Fruit fly (Drosophila melanogaster) whole organism, embryonic: Measurements from ENCODE around the gene dlt.

Experiments used
- CG10147 ChIP-seq: fragments of 200-800 bp; sonication (Bioruptor generic); optimal IDR thresholded peaks from 2 replicates; lab custom pipeline; 2019; ENCODE audit warnings: missing biosample characterization, mild to moderate bottlenecking, missing genetic modification characterization, moderate library complexity
- CG10565 ChIP-seq: fragments of 200-800 bp; sonication (Bioruptor generic); optimal IDR thresholded peaks from 3 replicates; lab custom pipeline; 2016; ENCODE audit warnings: missing biosample characterization, mild to moderate bottlenecking, missing genetic modification characterization
- CG11093 ChIP-seq: fragments of 200-800 bp; sonication (Bioruptor generic); IDR thresholded peaks from 3 replicates; pipeline ENCODE4 v1.3.6; 2022; ENCODE audit warnings: missing biosample characterization, missing genetic modification characterization
- CG13424 ChIP-seq: fragments of 200-800 bp; sonication (Bioruptor generic); optimal IDR thresholded peaks from 2 replicates; lab custom pipeline; 2019; ENCODE audit warnings: missing biosample characterization, mild to moderate bottlenecking, missing genetic modification characterization, moderate library complexity
- CG1529 ChIP-seq: fragments of 200-800 bp; sonication (Bioruptor generic); optimal IDR thresholded peaks from 3 replicates; lab custom pipeline; 2018; ENCODE audit warnings: missing biosample characterization, missing genetic modification characterization
- CG17568 ChIP-seq: fragments of 200-800 bp; sonication (Bioruptor generic); optimal IDR thresholded peaks from 2 replicates; lab custom pipeline; 2018; ENCODE audit warnings: missing biosample characterization, mild to moderate bottlenecking, missing genetic modification characterization, moderate library complexity
- CG17802 ChIP-seq: fragments of 200-800 bp; sonication (Bioruptor generic); optimal IDR thresholded peaks from 2 replicates; lab custom pipeline; 2018; ENCODE audit warnings: missing biosample characterization, mild to moderate bottlenecking, missing genetic modification characterization, moderate library complexity
- CG1832 ChIP-seq: fragments of 200-800 bp; sonication (Bioruptor generic); optimal IDR thresholded peaks from 2 replicates; lab custom pipeline; 2017; ENCODE audit warnings: missing biosample characterization, mild to moderate bottlenecking, missing genetic modification characterization, inconsistent platforms
- CG2116 ChIP-seq: fragments of 200-800 bp; sonication (Bioruptor generic); optimal IDR thresholded peaks from 3 replicates; lab custom pipeline; 2018; ENCODE audit warnings: missing biosample characterization, mild to moderate bottlenecking, missing genetic modification characterization
- CG3065 ChIP-seq: fragments of 200-800 bp; sonication (Bioruptor generic); optimal IDR thresholded peaks from 2 replicates; lab custom pipeline; 2016; ENCODE audit warnings: missing biosample characterization, missing genetic modification characterization
- CG34376 ChIP-seq: fragments of 200-800 bp; sonication (Bioruptor generic); optimal IDR thresholded peaks from 2 replicates; lab custom pipeline; 2018; ENCODE audit warnings: missing biosample characterization, mild to moderate bottlenecking, missing genetic modification characterization
- CG34422 ChIP-seq: fragments of 200-800 bp; sonication (Bioruptor generic); IDR thresholded peaks from 3 replicates; pipeline ENCODE4 v1.3.6; 2022; ENCODE audit warnings: missing biosample characterization, missing genetic modification characterization
- CG4360 ChIP-seq: fragments of 200-800 bp; sonication (Bioruptor generic); IDR thresholded peaks from 2 replicates; pipeline ENCODE4 v1.3.6; 2022; ENCODE audit warnings: missing biosample characterization, missing genetic modification characterization
- CG4404 ChIP-seq: fragments of 200-800 bp; sonication (Bioruptor generic); IDR thresholded peaks from 2 replicates; pipeline ENCODE4 v1.3.6; 2022; ENCODE audit warnings: missing biosample characterization, missing genetic modification characterization
- CG6175 ChIP-seq: fragments of 200-800 bp; sonication (Bioruptor generic); IDR thresholded peaks from 3 replicates; pipeline ENCODE4 v1.3.6; 2022; ENCODE audit warnings: missing biosample characterization, missing genetic modification characterization
- CG6791 ChIP-seq: fragments of 200-800 bp; sonication (Bioruptor generic); IDR thresholded peaks from 3 replicates; pipeline ENCODE4 v1.3.6; 2022; ENCODE audit warnings: missing biosample characterization, missing genetic modification characterization; ENCODE audit not compliant: partially characterized antibody
- CG7987 ChIP-seq: fragments of 200-800 bp; sonication (Bioruptor generic); optimal IDR thresholded peaks from 2 replicates; lab custom pipeline; 2018; ENCODE audit warnings: missing biosample characterization, mild to moderate bottlenecking, missing genetic modification characterization, moderate library complexity
- CG9609 ChIP-seq: fragments of 200-800 bp; sonication (Bioruptor generic); optimal IDR thresholded peaks from 3 replicates; lab custom pipeline; 2016; ENCODE audit warnings: missing biosample characterization, missing genetic modification characterization
- D19B ChIP-seq: fragments of 200-800 bp; sonication (Bioruptor generic); optimal IDR thresholded peaks from 2 replicates; lab custom pipeline; 2017; ENCODE audit warnings: missing biosample characterization, mild to moderate bottlenecking, missing genetic modification characterization
- Dbx ChIP-seq: fragments of 200-800 bp; sonication (Bioruptor generic); IDR thresholded peaks from 3 replicates; pipeline ENCODE4 v1.3.6; 2022; ENCODE audit warnings: missing biosample characterization, missing genetic modification characterization
- Deaf1 ChIP-seq: fragments of 200-800 bp; optimal IDR thresholded peaks from 3 replicates; lab custom pipeline; 2019; ENCODE audit warnings: missing biosample characterization, mild to moderate bottlenecking, missing genetic modification characterization, moderate library complexity
- GATAe ChIP-seq: fragments of 200-800 bp; sonication (Bioruptor generic); conservative IDR thresholded peaks from 2 replicates; pipeline ENCODE4 v1.3.6; 2022; ENCODE audit warnings: missing biosample characterization, missing genetic modification characterization
- Gug ChIP-seq: fragments of 200-800 bp; sonication (Bioruptor generic); IDR thresholded peaks from 4 replicates; pipeline ENCODE4 v1.3.6; 2022; ENCODE audit warnings: missing biosample characterization, missing genetic modification characterization
- H15 ChIP-seq: fragments of 200-800 bp; sonication (Bioruptor generic); IDR thresholded peaks from 3 replicates; pipeline ENCODE4 v1.3.6; 2022; ENCODE audit warnings: missing biosample characterization, missing genetic modification characterization
- Hmx ChIP-seq: fragments of 200-800 bp; sonication (Bioruptor generic); optimal IDR thresholded peaks from 2 replicates; lab custom pipeline; 2016; ENCODE audit warnings: missing biosample characterization, missing genetic modification characterization
- Hr3 ChIP-seq: fragments of 200-800 bp; sonication (Bioruptor generic); optimal IDR thresholded peaks from 3 replicates; lab custom pipeline; 2016; ENCODE audit warnings: missing biosample characterization, missing genetic modification characterization
- Opbp ChIP-seq: fragments of 200-800 bp; sonication (Bioruptor generic); IDR thresholded peaks from 3 replicates; pipeline ENCODE4 v1.3.6; 2022; ENCODE audit warnings: missing biosample characterization, missing genetic modification characterization; ENCODE audit not compliant: partially characterized antibody
- YL-1 ChIP-seq: fragments of 200-800 bp; sonication (Bioruptor generic); optimal IDR thresholded peaks from 3 replicates; lab custom pipeline; 2017; ENCODE audit warnings: missing biosample characterization, mild to moderate bottlenecking, missing genetic modification characterization
- ab ChIP-seq: fragments of 200-800 bp; sonication (Bioruptor generic); optimal IDR thresholded peaks from 2 replicates; lab custom pipeline; 2016; ENCODE audit warnings: missing biosample characterization, missing genetic modification characterization
- btn ChIP-seq: fragments of 200-800 bp; sonication (Bioruptor generic); optimal IDR thresholded peaks from 2 replicates; lab custom pipeline; 2016; ENCODE audit warnings: missing biosample characterization, missing genetic modification characterization
- cg ChIP-seq: fragments of 200-800 bp; sonication (Bioruptor generic); optimal IDR thresholded peaks from 3 replicates; lab custom pipeline; 2019; ENCODE audit warnings: missing biosample characterization, mild to moderate bottlenecking, missing genetic modification characterization, moderate library complexity
- crol ChIP-seq: fragments of 200-800 bp; sonication (Bioruptor generic); IDR thresholded peaks from 2 replicates; pipeline ENCODE4 v1.3.6; 2022; ENCODE audit warnings: missing biosample characterization, missing genetic modification characterization
- dmrt99B ChIP-seq: fragments of 200-800 bp; sonication (Bioruptor generic); optimal IDR thresholded peaks from 2 replicates; lab custom pipeline; 2018; ENCODE audit warnings: missing biosample characterization, mild to moderate bottlenecking, missing genetic modification characterization, moderate library complexity
- emc ChIP-seq: fragments of 200-800 bp; sonication (Bioruptor generic); optimal IDR thresholded peaks from 2 replicates; lab custom pipeline; 2016; ENCODE audit warnings: missing biosample characterization, missing genetic modification characterization
- eve ChIP-seq, 2 experiments: fragments of >200 bp; optimal IDR thresholded peaks; 2 replicates each; lab custom pipeline; 2017; ENCODE audit warnings: missing biosample characterization in 2 of 2, missing genetic modification characterization in 2 of 2
- exex ChIP-seq: fragments of 200-800 bp; sonication (Bioruptor generic); optimal IDR thresholded peaks from 4 replicates; lab custom pipeline; 2018; ENCODE audit warnings: missing biosample characterization, mild to moderate bottlenecking, missing genetic modification characterization, moderate library complexity
- gce ChIP-seq: fragments of 200-800 bp; sonication (Bioruptor generic); IDR thresholded peaks from 3 replicates; pipeline ENCODE4 v1.3.6; 2022; ENCODE audit warnings: missing biosample characterization, missing genetic modification characterization
- gfzf ChIP-seq: fragments of 200-800 bp; sonication (Bioruptor generic); optimal IDR thresholded peaks from 2 replicates; lab custom pipeline; 2016; ENCODE audit warnings: missing biosample characterization, mild to moderate bottlenecking, missing genetic modification characterization, moderate library complexity
- gsb-n ChIP-seq: fragments of 200-800 bp; sonication (Bioruptor generic); optimal IDR thresholded peaks from 3 replicates; lab custom pipeline; 2018; ENCODE audit warnings: missing biosample characterization, mild to moderate bottlenecking, missing genetic modification characterization
- mld ChIP-seq: fragments of 200-800 bp; sonication (Bioruptor generic); IDR thresholded peaks from 3 replicates; pipeline ENCODE4 v1.3.6; 2022; ENCODE audit warnings: missing biosample characterization, missing genetic modification characterization; ENCODE audit not compliant: partially characterized antibody
- nmo ChIP-seq: fragments of 200-800 bp; sonication (Bioruptor generic); optimal IDR thresholded peaks from 2 replicates; lab custom pipeline; 2018; ENCODE audit warnings: missing biosample characterization, mild to moderate bottlenecking, missing genetic modification characterization, moderate library complexity
- nom ChIP-seq: fragments of 200-800 bp; sonication (Bioruptor generic); optimal IDR thresholded peaks from 2 replicates; lab custom pipeline; 2017; ENCODE audit warnings: missing biosample characterization, missing genetic modification characterization, mild to moderate bottlenecking, moderate library complexity, missing genetic modification reagents
- pzg ChIP-seq: fragments of 200-800 bp; sonication (Bioruptor generic); optimal IDR thresholded peaks from 3 replicates; lab custom pipeline; 2018; ENCODE audit warnings: missing biosample characterization, mild to moderate bottlenecking, missing genetic modification characterization, moderate library complexity
- rib ChIP-seq: fragments of 200-800 bp; sonication (Bioruptor generic); IDR thresholded peaks from 2 replicates; pipeline ENCODE4 v1.3.6; 2022; ENCODE audit warnings: missing biosample characterization, missing genetic modification characterization
- row ChIP-seq: fragments of 200-800 bp; sonication (Bioruptor generic); IDR thresholded peaks from 3 replicates; pipeline ENCODE4 v1.3.6; 2022; ENCODE audit warnings: missing biosample characterization, missing genetic modification characterization
- slou ChIP-seq: fragments of 200-800 bp; sonication (Bioruptor generic); optimal IDR thresholded peaks from 3 replicates; lab custom pipeline; 2016; ENCODE audit warnings: missing biosample characterization, missing genetic modification characterization
- trh ChIP-seq: fragments of 200-800 bp; sonication (Bioruptor generic); optimal IDR thresholded peaks from 2 replicates; lab custom pipeline; 2016; ENCODE audit warnings: missing biosample characterization, missing genetic modification characterization
- twi ChIP-seq: fragments of 200-800 bp; optimal IDR thresholded peaks from 2 replicates; lab custom pipeline; 2019; ENCODE audit warnings: missing biosample characterization, mild to moderate bottlenecking, missing genetic modification characterization, moderate library complexity
- vnd ChIP-seq: fragments of 200-800 bp; sonication (Bioruptor generic); IDR thresholded peaks from 3 replicates; pipeline ENCODE4 v1.3.6; 2022; ENCODE audit warnings: missing biosample characterization, missing genetic modification characterization; ENCODE audit not compliant: partially characterized antibody
- wdn ChIP-seq: fragments of 200-800 bp; sonication (Bioruptor generic); IDR thresholded peaks from 2 replicates; pipeline ENCODE4 v1.3.6; 2022; ENCODE audit warnings: missing biosample characterization, missing genetic modification characterization
- z ChIP-seq: fragments of 200-800 bp; sonication (Bioruptor generic); IDR thresholded peaks from 3 replicates; pipeline ENCODE4 v1.3.6; 2022; ENCODE audit warnings: missing biosample characterization, missing genetic modification characterization
- zen ChIP-seq: fragments of 200-800 bp; sonication (Bioruptor generic); optimal IDR thresholded peaks from 3 replicates; lab custom pipeline; 2018; ENCODE audit warnings: missing biosample characterization, mild to moderate bottlenecking, missing genetic modification characterization, moderate library complexity

dlt gene

DNA sequence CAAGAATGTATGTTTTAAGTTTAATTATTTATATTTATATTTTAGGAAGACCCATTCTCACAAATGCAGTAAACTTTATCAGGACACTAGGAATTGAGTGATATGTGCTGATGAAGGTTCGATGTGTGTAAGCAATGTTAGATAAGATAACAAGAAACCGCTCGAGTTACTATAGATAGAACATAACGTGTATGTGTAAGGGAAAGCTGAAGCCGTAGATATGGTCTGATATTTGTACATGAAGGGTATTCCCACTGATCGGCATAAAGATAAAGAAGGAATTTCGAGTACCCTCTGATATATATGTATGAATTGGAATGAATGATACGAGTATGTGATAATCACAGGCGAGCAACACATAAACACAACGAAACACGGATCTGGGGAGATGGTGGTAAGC lies 11.0 kb downstream of the dlt start:
- TF ChIP-seq cg (GFP tag; lab: Kevin White, UChicago) (peak; percentile 28), CG34376 (peak; percentile 82), CG13424 (no peak), nom (no peak), CG1832 (no peak), CG34422 (GFP tag; lab: Robert Waterston, UW) (no peak), CG3065 (GFP tag; lab: Kevin White, UChicago) (no peak), z (GFP tag; lab: Robert Waterston, UW) (peak; percentile 13; the same call in 1 of the 3 replicates), CG7987 (GFP tag; lab: Kevin White, UChicago) (no peak), row (no peak), rib (GFP tag; lab: Robert Waterston, UW) (no peak), crol (GFP tag; lab: Robert Waterston, UW) (no peak), wdn (GFP tag; lab: Robert Waterston, UW) (no peak), exex (peak; percentile 68), gfzf (GFP tag; lab: Kevin White, UChicago) (no peak), slou (GFP tag; lab: Kevin White, UChicago) (no peak), btn (GFP tag; lab: Kevin White, UChicago) (no peak), zen (tag; lab: Kevin White, UChicago) (no peak), CG10565 (GFP tag; lab: Kevin White, UChicago) (no peak), trh (GFP tag; lab: Kevin White, UChicago) (no peak), CG1529 (GFP tag; lab: Kevin White, UChicago) (no peak), CG4360 (GFP tag; lab: Robert Waterston, UW) (no peak), GATAe (peak; percentile 73), gce (GFP tag; lab: Robert Waterston, UW) (no peak), mld (GFP tag; lab: Robert Waterston, UW) (no peak), D19B (GFP tag; lab: Kevin White, UChicago) (no peak), Gug (GFP tag; lab: Robert Waterston, UW) (no peak), dmrt99B (tag; lab: Kevin White, UChicago) (no peak), CG6175 (no peak), H15 (GFP tag; lab: Robert Waterston, UW) (no peak), CG11093 (GFP tag; lab: Robert Waterston, UW) (no peak), nmo (GFP tag; lab: Kevin White, UChicago) (no peak), Hr3 (GFP tag; lab: Kevin White, UChicago) (no peak), emc (GFP tag; lab: Kevin White, UChicago) (no peak), eve (GFP tag; optimal IDR thresholded peaks at IDR 0.05; lab: Kevin White, UChicago) (no peak), CG10147 (GFP tag; lab: Kevin White, UChicago) (no peak), CG17568 (no peak), CG9609 (GFP tag; lab: Kevin White, UChicago) (no peak), pzg (no peak), CG2116 (no peak), vnd (GFP tag; lab: Robert Waterston, UW) (no peak), CG17802 (tag; lab: Kevin White, UChicago) (no peak), ab (GFP tag; lab: Kevin White, UChicago) (no peak), Opbp (no peak), CG6791 (GFP tag; lab: Robert Waterston, UW) (no peak), YL-1 (GFP tag; lab: Kevin White, UChicago) (no peak), Hmx (GFP tag; lab: Kevin White, UChicago) (no peak), Dbx (no peak), gsb-n (no peak), twi (tag; lab: Kevin White, UChicago) (no peak), CG4404 (GFP tag; lab: Robert Waterston, UW) (no peak), Deaf1 (no peak)
